Fruit fly (Drosophila melanogaster): ENCODE results near the gene CG18749.

CG18749 gene

dm6 chr3R:8240302-8240682 is 3.6 kb upstream of the CG18749 start, which contains the start of gene Ada2b:
Gene Ada2b, minus strand, starts transcription at chr3R:8240515.
- TF ChIP-seq Dfd (GFP tag; optimal IDR thresholded peaks at IDR 0.05) (no peak), Myc (optimal IDR thresholded peaks at IDR 0.05) (peak; percentile 83), woc (GFP tag; optimal IDR thresholded peaks at IDR 0.05) (peak; percentile 51), fru (GFP tag; optimal IDR thresholded peaks at IDR 0.05) (peak; percentile 70), ey (GFP tag; optimal IDR thresholded peaks at IDR 0.05) (no peak)

dm6 chr3R:8248138-8248537 is 4.3 kb downstream of the CG18749 start, which contains the start of gene CG15864:
Gene CG15864, plus strand, starts transcription at chr3R:8248438.
- no peak for TF ChIP-seq CG32264 (GFP tag; optimal IDR thresholded peaks at IDR 0.05)
- TF ChIP-seq CrebA (GFP tag; optimal IDR thresholded peaks at IDR 0.05; ENCODE audit: borderline replicate concordance): no peak
- no peak for TF ChIP-seq pan (optimal IDR thresholded peaks at IDR 0.05)
- TF ChIP-seq woc (GFP tag; optimal IDR thresholded peaks at IDR 0.05): no peak
- no peak for TF ChIP-seq Vsx2 (GFP tag; optimal IDR thresholded peaks at IDR 0.05; ENCODE audit: partially characterized antibody)
- TF ChIP-seq sage (GFP tag; optimal IDR thresholded peaks at IDR 0.05): no peak
- TF ChIP-seq OdsH (GFP tag; optimal IDR thresholded peaks at IDR 0.05): no peak
- no peak for TF ChIP-seq Mio (GFP tag; optimal IDR thresholded peaks at IDR 0.05)

dm6 chr3R:8250166-8250733 is 6.4 kb downstream of the CG18749 start, which contains the start of gene mtg:
Gene mtg, plus strand, starts transcription at chr3R:8250497.
- TF ChIP-seq jim (GFP tag; optimal IDR thresholded peaks at IDR 0.05) (no peak), usp (GFP tag; optimal IDR thresholded peaks at IDR 0.05) (no peak), N (GFP tag; optimal IDR thresholded peaks at IDR 0.05) (no peak), lola (GFP tag; optimal IDR thresholded peaks at IDR 0.05) (no peak), Hr83 (GFP tag; optimal IDR thresholded peaks at IDR 0.05; ENCODE audit: poor library complexity, severe bottlenecking) (no peak), dl (GFP tag; optimal IDR thresholded peaks at IDR 0.05; ENCODE audit: insufficient read depth in 1 of 2, partially characterized antibody in 2 of 2) (no peak), brk (GFP tag; optimal IDR thresholded peaks at IDR 0.05) (no peak), dsf (GFP tag; optimal IDR thresholded peaks at IDR 0.05; ENCODE audit: borderline replicate concordance) (no peak), Abd-B (GFP tag; optimal IDR thresholded peaks at IDR 0.05) (no peak), HLH106 (tag; optimal IDR thresholded peaks at IDR 0.05) (no peak), Sp1 (GFP tag; optimal IDR thresholded peaks at IDR 0.05) (no peak), CrebA (GFP tag; optimal IDR thresholded peaks at IDR 0.05; ENCODE audit: borderline replicate concordance) (no peak), Vsx2 (GFP tag; optimal IDR thresholded peaks at IDR 0.05; ENCODE audit: partially characterized antibody) (no peak), CG32264 (GFP tag; optimal IDR thresholded peaks at IDR 0.05) (no peak), OdsH (GFP tag; optimal IDR thresholded peaks at IDR 0.05) (no peak), pan (optimal IDR thresholded peaks at IDR 0.05) (no peak), tai (GFP tag; optimal IDR thresholded peaks at IDR 0.05) (no peak), ey (GFP tag; optimal IDR thresholded peaks at IDR 0.05) (no peak), CG9705 (GFP tag; optimal IDR thresholded peaks at IDR 0.05) (no peak), foxo (GFP tag; optimal IDR thresholded peaks at IDR 0.05) (no peak)

dm6 chr3R:8251532-8251931 is 7.7 kb downstream of the CG18749 start:
- no peak for TF ChIP-seq jim (GFP tag; optimal IDR thresholded peaks at IDR 0.05)
- TF ChIP-seq psq (GFP tag; optimal IDR thresholded peaks at IDR 0.05): no peak
- TF ChIP-seq foxo (GFP tag; optimal IDR thresholded peaks at IDR 0.05): no peak
- TF ChIP-seq sv (GFP tag; optimal IDR thresholded peaks at IDR 0.05): no peak
- no peak for TF ChIP-seq Hr83 (GFP tag; optimal IDR thresholded peaks at IDR 0.05; ENCODE audit: poor library complexity, severe bottlenecking)
- TF ChIP-seq fru (GFP tag; optimal IDR thresholded peaks at IDR 0.05): no peak

dm6 chr3R:8254347-8254746 is 10.5 kb downstream of the CG18749 start:
- TF ChIP-seq sv (GFP tag; optimal IDR thresholded peaks at IDR 0.05): no peak
- no peak for TF ChIP-seq psq (GFP tag; optimal IDR thresholded peaks at IDR 0.05)
- TF ChIP-seq dl (GFP tag; optimal IDR thresholded peaks at IDR 0.05; ENCODE audit: insufficient read depth in 1 of 2, partially characterized antibody in 2 of 2): no peak
- TF ChIP-seq Abd-B (GFP tag; optimal IDR thresholded peaks at IDR 0.05): no peak
- TF ChIP-seq Dfd (GFP tag; optimal IDR thresholded peaks at IDR 0.05): no peak
- no peak for TF ChIP-seq Hnf4 (GFP tag; optimal IDR thresholded peaks at IDR 0.05)
- no peak for TF ChIP-seq OdsH (GFP tag; optimal IDR thresholded peaks at IDR 0.05)
- no peak for TF ChIP-seq CrebA (GFP tag; optimal IDR thresholded peaks at IDR 0.05; ENCODE audit: borderline replicate concordance)
- TF ChIP-seq foxo (GFP tag; optimal IDR thresholded peaks at IDR 0.05): no peak
- no peak for TF ChIP-seq Hr78 (GFP tag; optimal IDR thresholded peaks at IDR 0.05)
- TF ChIP-seq sage (GFP tag; optimal IDR thresholded peaks at IDR 0.05): no peak
- TF ChIP-seq Jra (GFP tag; optimal IDR thresholded peaks at IDR 0.05): no peak
- TF ChIP-seq N (GFP tag; optimal IDR thresholded peaks at IDR 0.05): no peak
- no peak for TF ChIP-seq CG32264 (GFP tag; optimal IDR thresholded peaks at IDR 0.05)
- TF ChIP-seq dsf (GFP tag; optimal IDR thresholded peaks at IDR 0.05; ENCODE audit: borderline replicate concordance): no peak
- no peak for TF ChIP-seq ey (GFP tag; optimal IDR thresholded peaks at IDR 0.05)
- TF ChIP-seq h (GFP tag; optimal IDR thresholded peaks at IDR 0.05): no peak

All from whole organism, wandering third instar larva.